Worm (Caenorhabditis elegans) whole organism, midembryonic: ENCODE data around the gene nlp-78.

Experiments
- T22C8.4 ChIP-seq: fragments of 200-800 bp; sonication (Bioruptor generic); IDR thresholded peaks from 2 replicates; pipeline ENCODE4 v1.3.6; 2022; ENCODE audit warnings: missing genetic modification characterization, missing compliant biosample characterization
- cog-1 ChIP-seq: sonication (generic microtip); optimal IDR thresholded peaks from 2 replicates; lab custom pipeline; 2016; ENCODE audit warnings: missing genetic modification characterization, missing compliant biosample characterization
- flt-1 ChIP-seq: fragments of 200-800 bp; sonication (Bioruptor generic); IDR thresholded peaks from 2 replicates; pipeline ENCODE4 v1.3.6; 2022; ENCODE audit warnings: missing genetic modification characterization, missing compliant biosample characterization
- klf-2 ChIP-seq: fragments of 200-800 bp; sonication (Bioruptor generic); conservative IDR thresholded peaks from 2 replicates; pipeline ENCODE4 v1.3.6; 2022; ENCODE audit warnings: missing genetic modification reagents, missing genetic modification characterization, missing compliant biosample characterization
- med-1 ChIP-seq: sonication (generic microtip); optimal IDR thresholded peaks from 2 replicates; lab custom pipeline; 2017; ENCODE audit warnings: missing genetic modification characterization, mild to moderate bottlenecking, missing compliant biosample characterization, antibody characterized with exemption, missing genetic modification reagents; ENCODE audit not compliant: insufficient read depth
- ref-1 ChIP-seq: fragments of 200-800 bp; sonication (Bioruptor generic); conservative IDR thresholded peaks from 2 replicates; pipeline ENCODE4 v1.3.6; 2022; ENCODE audit warnings: missing genetic modification reagents, missing genetic modification characterization, missing compliant biosample characterization
- ztf-23 ChIP-seq: fragments of 200-800 bp; sonication (Bioruptor generic); IDR thresholded peaks from 2 replicates; pipeline ENCODE4 v1.3.6; 2022; ENCODE audit warnings: missing genetic modification reagents, missing genetic modification characterization, missing compliant biosample characterization
- ztf-29 ChIP-seq: fragments of 200-800 bp; sonication (Bioruptor generic); IDR thresholded peaks from 2 replicates; pipeline ENCODE4 v1.3.6; 2022; ENCODE audit warnings: missing genetic modification reagents, missing genetic modification characterization, missing compliant biosample characterization

DNA sequence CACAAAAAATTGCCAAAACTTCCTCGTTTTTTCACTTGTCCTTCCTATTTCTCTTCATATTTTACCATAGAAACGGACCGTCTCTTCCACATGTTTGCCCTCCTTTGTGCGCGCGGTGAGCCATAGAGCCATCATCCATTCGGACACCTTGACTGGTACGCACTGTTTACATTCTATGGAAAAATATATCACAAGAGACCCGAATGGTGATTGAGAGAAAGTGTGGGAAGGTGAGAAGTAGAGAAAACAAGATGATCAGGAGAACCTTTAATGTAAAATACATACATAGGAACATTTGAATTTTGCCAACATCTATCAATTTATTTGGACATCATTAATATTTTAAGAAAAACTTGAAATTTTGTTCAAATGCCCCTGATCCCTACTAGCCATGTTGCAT lies 49.9 kb downstream of the nlp-78 start:
- no peak for TF ChIP-seq flt-1 (GFP tag; lab: Robert Waterston, UW)
- TF ChIP-seq ztf-23 (GFP tag; lab: Robert Waterston, UW), result no peak
- TF ChIP-seq ref-1 (GFP tag; lab: Robert Waterston, UW), result no peak
- no peak for TF ChIP-seq klf-2 (GFP tag; lab: Robert Waterston, UW)
- no peak for TF ChIP-seq med-1 (GFP tag; lab: Kevin White, UChicago)
- TF ChIP-seq cog-1 (tag; lab: Kevin White, UChicago), result no peak
- TF ChIP-seq ztf-29 (GFP tag; lab: Robert Waterston, UW), result no peak
- no peak for TF ChIP-seq T22C8.4 (GFP tag; lab: Robert Waterston, UW)
